Fruit fly (Drosophila melanogaster) whole organism, prepupa: ENCODE measurements around the gene CG11663.

ENCODE experiments used
- Blimp-1 ChIP-seq: fragments of 200-800 bp; sonication (Bioruptor generic); optimal IDR thresholded peaks from 3 replicates; lab custom pipeline; 2017; ENCODE audit warnings: missing biosample characterization, missing genetic modification characterization, mild to moderate bottlenecking, moderate library complexity, missing genetic modification reagents
- CG10631 ChIP-seq: fragments of 200-800 bp; sonication (Bioruptor generic); optimal IDR thresholded peaks from 2 replicates; lab custom pipeline; 2016; ENCODE audit warnings: missing biosample characterization, missing genetic modification characterization
- CG10669 ChIP-seq: fragments of 200-800 bp; sonication (Bioruptor generic); optimal IDR thresholded peaks from 3 replicates; lab custom pipeline; 2018; ENCODE audit warnings: missing biosample characterization, mild to moderate bottlenecking, missing genetic modification characterization, moderate library complexity
- CG11294 ChIP-seq: fragments of 200-800 bp; sonication (Bioruptor generic); IDR thresholded peaks from 2 replicates; pipeline ENCODE4 v1.3.6; 2022; ENCODE audit warnings: missing biosample characterization, missing genetic modification characterization
- CG11762 ChIP-seq: fragments of 200-800 bp; sonication (Bioruptor generic); optimal IDR thresholded peaks from 3 replicates; lab custom pipeline; 2016; ENCODE audit warnings: missing biosample characterization, missing genetic modification characterization; ENCODE audit not compliant: insufficient read depth
- CG11902 ChIP-seq: fragments of 200-800 bp; sonication (Bioruptor generic); optimal IDR thresholded peaks from 3 replicates; lab custom pipeline; 2016; ENCODE audit warnings: missing biosample characterization, missing genetic modification characterization
- CG1621 ChIP-seq: fragments of 200-800 bp; sonication (Bioruptor generic); optimal IDR thresholded peaks from 3 replicates; lab custom pipeline; 2018; ENCODE audit warnings: missing biosample characterization, mild to moderate bottlenecking, missing genetic modification characterization
- CG16779 ChIP-seq: fragments of 200-800 bp; sonication (Bioruptor generic); optimal IDR thresholded peaks from 3 replicates; lab custom pipeline; 2017; ENCODE audit warnings: missing biosample characterization, mild to moderate bottlenecking, missing genetic modification characterization
- CG3032 ChIP-seq: fragments of 200-800 bp; optimal IDR thresholded peaks from 2 replicates; lab custom pipeline; 2019; ENCODE audit warnings: missing biosample characterization, mild to moderate bottlenecking, missing genetic modification characterization, moderate library complexity
- CG32006 ChIP-seq: fragments of 200-800 bp; sonication (Bioruptor generic); optimal IDR thresholded peaks from 3 replicates; lab custom pipeline; 2017; ENCODE audit warnings: missing biosample characterization, mild to moderate bottlenecking, missing genetic modification characterization
- CG34406 ChIP-seq: fragments of 200-800 bp; sonication (Bioruptor generic); optimal IDR thresholded peaks from 3 replicates; lab custom pipeline; 2016; ENCODE audit warnings: missing biosample characterization, missing genetic modification characterization
- CG3919 ChIP-seq: fragments of 200-800 bp; sonication (Bioruptor generic); optimal IDR thresholded peaks from 3 replicates; lab custom pipeline; 2016; ENCODE audit warnings: missing biosample characterization, missing genetic modification characterization
- CG6163 ChIP-seq: fragments of 200-800 bp; sonication (Bioruptor generic); IDR thresholded peaks from 3 replicates; pipeline ENCODE4 v1.3.6; 2022; ENCODE audit warnings: missing biosample characterization, missing genetic modification characterization
- CG6276 ChIP-seq: fragments of 200-800 bp; sonication (Bioruptor generic); optimal IDR thresholded peaks from 2 replicates; lab custom pipeline; 2017; ENCODE audit warnings: missing biosample characterization, mild to moderate bottlenecking, missing genetic modification characterization
- CG6792 ChIP-seq: fragments of 200-800 bp; sonication (Bioruptor generic); optimal IDR thresholded peaks from 3 replicates; lab custom pipeline; 2016; ENCODE audit warnings: missing biosample characterization, missing genetic modification characterization
- CG6808 ChIP-seq: fragments of 200-800 bp; sonication (Bioruptor generic); optimal IDR thresholded peaks from 3 replicates; lab custom pipeline; 2017; ENCODE audit warnings: missing biosample characterization, missing genetic modification characterization, mild to moderate bottlenecking, moderate library complexity, missing genetic modification reagents
- CG6854 ChIP-seq: fragments of 200-800 bp; sonication (Bioruptor generic); optimal IDR thresholded peaks from 2 replicates; lab custom pipeline; 2017; ENCODE audit warnings: missing biosample characterization, mild to moderate bottlenecking, missing genetic modification characterization
- CG7368 ChIP-seq: fragments of 200-800 bp; sonication (Bioruptor generic); optimal IDR thresholded peaks from 3 replicates; lab custom pipeline; 2016; ENCODE audit warnings: missing biosample characterization, missing genetic modification characterization
- CG8119 ChIP-seq: fragments of 200-800 bp; sonication (Bioruptor generic); IDR thresholded peaks from 3 replicates; pipeline ENCODE4 v1.3.6; 2022; ENCODE audit warnings: missing biosample characterization, missing genetic modification characterization
- CG8319 ChIP-seq: fragments of 200-800 bp; sonication (Bioruptor generic); optimal IDR thresholded peaks from 3 replicates; lab custom pipeline; 2016; ENCODE audit warnings: missing biosample characterization, missing genetic modification characterization
- CG9139 ChIP-seq: fragments of 200-800 bp; sonication (Bioruptor generic); optimal IDR thresholded peaks from 3 replicates; lab custom pipeline; 2017; ENCODE audit warnings: missing biosample characterization, mild to moderate bottlenecking, missing genetic modification characterization
- Eip75B ChIP-seq: fragments of 200-800 bp; sonication (Bioruptor generic); optimal IDR thresholded peaks from 3 replicates; lab custom pipeline; 2016; ENCODE audit warnings: missing biosample characterization, missing genetic modification characterization
- Eip93F ChIP-seq: fragments of 200-800 bp; sonication (Bioruptor generic); optimal IDR thresholded peaks from 2 replicates; lab custom pipeline; 2016; ENCODE audit warnings: missing biosample characterization, mild to moderate bottlenecking, missing genetic modification characterization
- Ets21C ChIP-seq: fragments of 200-800 bp; sonication (Bioruptor generic); optimal IDR thresholded peaks from 3 replicates; lab custom pipeline; 2016; ENCODE audit warnings: missing biosample characterization, missing genetic modification characterization
- Ets96B ChIP-seq: fragments of 200-800 bp; optimal IDR thresholded peaks from 2 replicates; lab custom pipeline; 2019; ENCODE audit warnings: missing biosample characterization, mild to moderate bottlenecking, missing genetic modification characterization, moderate library complexity
- Hr38 ChIP-seq: sonication (Bioruptor generic); optimal IDR thresholded peaks from 2 replicates; lab custom pipeline; 2016; ENCODE audit warnings: missing biosample characterization, missing genetic modification characterization
- Hr39 ChIP-seq: fragments of 200-800 bp; sonication (Bioruptor generic); optimal IDR thresholded peaks from 2 replicates; lab custom pipeline; 2016; ENCODE audit warnings: missing biosample characterization, missing genetic modification characterization
- OdsH ChIP-seq: fragments of 200-800 bp; sonication (Bioruptor generic); optimal IDR thresholded peaks from 3 replicates; lab custom pipeline; 2016; ENCODE audit warnings: missing biosample characterization, missing genetic modification characterization
- Smox ChIP-seq: fragments of 200-800 bp; sonication (Bioruptor generic); optimal IDR thresholded peaks from 3 replicates; lab custom pipeline; 2016; ENCODE audit warnings: missing biosample characterization, missing genetic modification characterization
- Sox102F ChIP-seq: fragments of 200-800 bp; sonication (Bioruptor generic); optimal IDR thresholded peaks from 2 replicates; lab custom pipeline; 2016; ENCODE audit warnings: missing biosample characterization, mild to moderate bottlenecking, missing genetic modification characterization
- Sox15 ChIP-seq: fragments of 200-800 bp; sonication (Bioruptor generic); optimal IDR thresholded peaks from 3 replicates; lab custom pipeline; 2016; ENCODE audit warnings: missing biosample characterization, missing genetic modification characterization
- achi ChIP-seq: fragments of 200-800 bp; sonication (Bioruptor generic); optimal IDR thresholded peaks from 3 replicates; lab custom pipeline; 2016; ENCODE audit warnings: missing biosample characterization, missing genetic modification characterization
- acj6 ChIP-seq: fragments of 200-800 bp; sonication (Bioruptor generic); optimal IDR thresholded peaks from 3 replicates; lab custom pipeline; 2016; ENCODE audit warnings: missing biosample characterization, missing genetic modification characterization
- dac ChIP-seq: fragments of 200-800 bp; sonication (Bioruptor generic); optimal IDR thresholded peaks from 2 replicates; lab custom pipeline; 2017; ENCODE audit warnings: missing biosample characterization, mild to moderate bottlenecking, missing genetic modification characterization
- dsx ChIP-seq: fragments of 200-800 bp; optimal IDR thresholded peaks from 3 replicates; lab custom pipeline; 2019; ENCODE audit warnings: missing biosample characterization, mild to moderate bottlenecking, missing genetic modification characterization, moderate library complexity; ENCODE audit not compliant: poor library complexity, severe bottlenecking
- eg ChIP-seq: fragments of 200-800 bp; sonication (Bioruptor generic); IDR thresholded peaks from 3 replicates; pipeline ENCODE4 v1.3.6; 2022; ENCODE audit warnings: missing biosample characterization, missing genetic modification characterization
- fd85E ChIP-seq: fragments of 200-800 bp; sonication (Bioruptor generic); optimal IDR thresholded peaks from 3 replicates; lab custom pipeline; 2016; ENCODE audit warnings: missing biosample characterization, missing genetic modification characterization
- fkh ChIP-seq: fragments of 200-800 bp; sonication (Bioruptor generic); optimal IDR thresholded peaks from 3 replicates; lab custom pipeline; 2017; ENCODE audit warnings: missing biosample characterization, mild to moderate bottlenecking, missing genetic modification characterization, moderate library complexity
- lz ChIP-seq: fragments of 200-800 bp; sonication (Bioruptor generic); optimal IDR thresholded peaks from 3 replicates; lab custom pipeline; 2016; ENCODE audit warnings: missing biosample characterization, missing genetic modification characterization
- net ChIP-seq: fragments of 200-800 bp; sonication (Bioruptor generic); optimal IDR thresholded peaks from 3 replicates; lab custom pipeline; 2016; ENCODE audit warnings: missing biosample characterization, missing genetic modification characterization
- pdm3 ChIP-seq: fragments of 200-800 bp; sonication (Bioruptor generic); optimal IDR thresholded peaks from 3 replicates; lab custom pipeline; 2016; ENCODE audit warnings: missing biosample characterization, missing genetic modification characterization
- salr ChIP-seq, 2 experiments: fragments of 200-800 bp; sonication (Bioruptor generic); optimal IDR thresholded peaks; 3 replicates each; lab custom pipeline; 2016 to 2018; ENCODE audit warnings: missing biosample characterization in 2 of 2, missing genetic modification characterization in 2 of 2, mild to moderate bottlenecking in 1 of 2
- ss ChIP-seq, 2 experiments: fragments of 200-800 bp; sonication (Bioruptor generic); optimal IDR thresholded peaks; 2 replicates in 1 of 2; 3 replicates in 1 of 2; lab custom pipeline; 2017 to 2018; ENCODE audit warnings: mild to moderate bottlenecking in 2 of 2, missing biosample characterization in 2 of 2, missing genetic modification characterization in 2 of 2, moderate library complexity in 1 of 2
- svp ChIP-seq: fragments of 200-800 bp; sonication (Bioruptor generic); peaks from one replicate; lab custom pipeline; 2016; ENCODE audit warnings: missing biosample characterization, missing genetic modification characterization
- topi ChIP-seq: fragments of 200-800 bp; sonication (Bioruptor generic); optimal IDR thresholded peaks from 3 replicates; lab custom pipeline; 2016; ENCODE audit warnings: missing biosample characterization, missing genetic modification characterization
- vri ChIP-seq: fragments of 200-800 bp; sonication (Bioruptor generic); optimal IDR thresholded peaks from 3 replicates; lab custom pipeline; 2016; ENCODE audit warnings: missing biosample characterization, mild to moderate bottlenecking, missing genetic modification characterization

Gene CG11663

dm6 chrX:899407-900050 lies 5.2 kb downstream of the CG11663 start (continued):
- TF ChIP-seq Sox15 (GFP tag; lab: Kevin White, UChicago) (no peak), CG3032 (tag; lab: Kevin White, UChicago) (no peak), Hr38 (no peak), CG11902 (GFP tag; lab: Kevin White, UChicago) (no peak), acj6 (GFP tag; lab: Kevin White, UChicago) (no peak), pdm3 (no peak), salr (GFP tag; optimal IDR thresholded peaks at IDR 0.05; lab: Kevin White, UChicago) (no peak), Hr39 (GFP tag; lab: Kevin White, UChicago) (no peak), fkh (GFP tag; lab: Kevin White, UChicago) (no peak), CG6276 (GFP tag; lab: Kevin White, UChicago) (no peak), CG16779 (tag; lab: Kevin White, UChicago) (no peak), CG1621 (tag; lab: Kevin White, UChicago) (no peak), svp (GFP tag; lab: Kevin White, UChicago) (peak; percentile 46), CG6163 (GFP tag; lab: Robert Waterston, UW) (0 out of 3 replicates have a peak, but pooled peaks have one; percentile 13), CG8319 (GFP tag; lab: Kevin White, UChicago) (no peak), lz (GFP tag; lab: Kevin White, UChicago) (no peak), CG11762 (GFP tag; lab: Kevin White, UChicago) (no peak), CG34406 (GFP tag; lab: Kevin White, UChicago) (no peak), Eip75B (GFP tag; lab: Kevin White, UChicago) (no peak), Ets96B (tag; lab: Kevin White, UChicago) (no peak), Sox102F (no peak), CG6854 (no peak), achi (GFP tag; lab: Kevin White, UChicago) (no peak), Blimp-1 (GFP tag; lab: Kevin White, UChicago) (no peak), Ets21C (no peak), CG3919 (GFP tag; lab: Kevin White, UChicago) (no peak)

DNA sequence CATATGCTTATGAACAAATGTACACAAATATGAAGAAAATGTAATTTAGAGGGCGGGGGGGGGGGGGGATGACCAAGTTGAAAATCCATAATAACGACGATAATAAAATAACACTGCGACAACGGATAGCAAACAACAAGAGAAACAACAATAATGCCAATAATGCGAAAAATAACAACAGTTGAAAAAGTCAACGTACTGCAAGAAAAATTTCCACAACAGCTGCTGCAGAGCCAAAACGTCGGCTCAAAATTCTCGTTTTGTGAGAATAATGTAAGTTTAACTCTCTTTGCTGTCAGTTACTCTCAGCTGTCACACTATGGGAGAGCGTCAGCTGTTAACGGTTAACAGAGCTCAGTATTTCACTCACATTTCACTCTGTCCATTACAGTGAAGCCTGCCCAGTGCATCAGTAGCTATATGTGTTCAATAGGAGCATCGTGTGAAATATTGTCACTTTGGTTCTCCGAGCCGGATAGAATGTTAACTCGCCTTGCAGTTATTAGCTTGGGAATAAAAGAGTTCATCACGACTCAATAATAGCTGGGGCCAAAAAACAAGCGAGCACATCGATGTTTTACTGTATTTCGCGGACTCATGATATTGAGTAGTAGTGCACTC lies 6.6 kb downstream of the CG11663 start:
- peak; percentile 94 for TF ChIP-seq CG6163 (GFP tag; lab: Robert Waterston, UW)
- peak; percentile 92 for TF ChIP-seq CG10669 (GFP tag; lab: Kevin White, UChicago)
- TF ChIP-seq CG8319 (GFP tag; lab: Kevin White, UChicago), result peak; percentile 88
- peak; percentile 84 for TF ChIP-seq CG34406 (GFP tag; lab: Kevin White, UChicago)
- peak; percentile 89 for TF ChIP-seq CG11294 (GFP tag; lab: Robert Waterston, UW)
- peak; percentile 91 for TF ChIP-seq achi (GFP tag; lab: Kevin White, UChicago)
- peak; percentile 89 for TF ChIP-seq Ets96B (tag; lab: Kevin White, UChicago)
- TF ChIP-seq net (GFP tag; lab: Kevin White, UChicago), result peak; percentile 90
- peak; percentile 75 for TF ChIP-seq fd85E (GFP tag; lab: Kevin White, UChicago)
- TF ChIP-seq CG32006 (GFP tag; lab: Kevin White, UChicago), result peak; percentile 93
- peak; percentile 85 for TF ChIP-seq dsx (GFP tag; lab: Kevin White, UChicago)
- peak; percentile 92 for TF ChIP-seq Smox (GFP tag; lab: Kevin White, UChicago)
- TF ChIP-seq CG7368 (GFP tag; lab: Kevin White, UChicago), result peak; percentile 95
- peak; percentile 84 for TF ChIP-seq vri (GFP tag; lab: Kevin White, UChicago)
- TF ChIP-seq CG10631, result peak; percentile 89
- peak; percentile 92 for TF ChIP-seq dac
- peak; percentile 92 for TF ChIP-seq CG8119 (GFP tag; lab: Robert Waterston, UW)
- TF ChIP-seq CG6792 (GFP tag; lab: Kevin White, UChicago), result peak; percentile 93
- peak; percentile 77 for TF ChIP-seq CG9139
- peak; percentile 83 for TF ChIP-seq CG6808 (GFP tag; lab: Kevin White, UChicago)
- peak; percentile 96 for TF ChIP-seq pdm3
- peak; percentile 93 for TF ChIP-seq OdsH (GFP tag; lab: Kevin White, UChicago)
- TF ChIP-seq ss (GFP tag; optimal IDR thresholded peaks at IDR 0.05; lab: Kevin White, UChicago), result peak; percentile 79 to 91
- peak; percentile 91 for TF ChIP-seq Sox15 (GFP tag; lab: Kevin White, UChicago)
- peak; percentile 95 for TF ChIP-seq lz (GFP tag; lab: Kevin White, UChicago)
- peak; percentile 82 for TF ChIP-seq CG16779 (tag; lab: Kevin White, UChicago)
- TF ChIP-seq salr (GFP tag; optimal IDR thresholded peaks at IDR 0.05; lab: Kevin White, UChicago), result peak; percentile 70 to 88
- TF ChIP-seq Hr38, result no peak
- peak; percentile 95 for TF ChIP-seq topi (GFP tag; lab: Kevin White, UChicago)
- TF ChIP-seq CG3032 (tag; lab: Kevin White, UChicago), result peak; percentile 85
- TF ChIP-seq CG6854, result peak; percentile 71
- peak; percentile 68 for TF ChIP-seq Eip93F (GFP tag; lab: Kevin White, UChicago)
- TF ChIP-seq svp (GFP tag; lab: Kevin White, UChicago), result peak; percentile 95
- peak; percentile 96 for TF ChIP-seq eg
